Fruit fly (Drosophila melanogaster) whole organism, prepupa: Measurements from ENCODE around the gene Uro.

Experiments used
- Blimp-1 ChIP-seq: fragments of 200-800 bp; sonication (Bioruptor generic); optimal IDR thresholded peaks from 3 replicates; lab custom pipeline; 2017; ENCODE audit warnings: missing biosample characterization, missing genetic modification characterization, mild to moderate bottlenecking, moderate library complexity, missing genetic modification reagents
- CG10631 ChIP-seq: fragments of 200-800 bp; sonication (Bioruptor generic); optimal IDR thresholded peaks from 2 replicates; lab custom pipeline; 2016; ENCODE audit warnings: missing biosample characterization, missing genetic modification characterization
- CG10669 ChIP-seq: fragments of 200-800 bp; sonication (Bioruptor generic); optimal IDR thresholded peaks from 3 replicates; lab custom pipeline; 2018; ENCODE audit warnings: missing biosample characterization, mild to moderate bottlenecking, missing genetic modification characterization, moderate library complexity
- CG11294 ChIP-seq: fragments of 200-800 bp; sonication (Bioruptor generic); IDR thresholded peaks from 2 replicates; pipeline ENCODE4 v1.3.6; 2022; ENCODE audit warnings: missing biosample characterization, missing genetic modification characterization
- CG11762 ChIP-seq: fragments of 200-800 bp; sonication (Bioruptor generic); optimal IDR thresholded peaks from 3 replicates; lab custom pipeline; 2016; ENCODE audit warnings: missing biosample characterization, missing genetic modification characterization; ENCODE audit not compliant: insufficient read depth
- CG15336 ChIP-seq: fragments of 200-800 bp; sonication (Bioruptor generic); IDR thresholded peaks from 2 replicates; pipeline ENCODE4 v1.3.6; 2022; ENCODE audit warnings: missing biosample characterization, missing genetic modification characterization
- CG1621 ChIP-seq: fragments of 200-800 bp; sonication (Bioruptor generic); optimal IDR thresholded peaks from 3 replicates; lab custom pipeline; 2018; ENCODE audit warnings: missing biosample characterization, mild to moderate bottlenecking, missing genetic modification characterization
- CG16779 ChIP-seq: fragments of 200-800 bp; sonication (Bioruptor generic); optimal IDR thresholded peaks from 3 replicates; lab custom pipeline; 2017; ENCODE audit warnings: missing biosample characterization, mild to moderate bottlenecking, missing genetic modification characterization
- CG32006 ChIP-seq: fragments of 200-800 bp; sonication (Bioruptor generic); optimal IDR thresholded peaks from 3 replicates; lab custom pipeline; 2017; ENCODE audit warnings: missing biosample characterization, mild to moderate bottlenecking, missing genetic modification characterization
- CG34406 ChIP-seq: fragments of 200-800 bp; sonication (Bioruptor generic); optimal IDR thresholded peaks from 3 replicates; lab custom pipeline; 2016; ENCODE audit warnings: missing biosample characterization, missing genetic modification characterization
- CG3919 ChIP-seq: fragments of 200-800 bp; sonication (Bioruptor generic); optimal IDR thresholded peaks from 3 replicates; lab custom pipeline; 2016; ENCODE audit warnings: missing biosample characterization, missing genetic modification characterization
- CG4318 ChIP-seq: fragments of 200-800 bp; sonication (Bioruptor generic); optimal IDR thresholded peaks from 3 replicates; lab custom pipeline; 2017; ENCODE audit warnings: missing biosample characterization, mild to moderate bottlenecking, missing genetic modification characterization
- CG6163 ChIP-seq: fragments of 200-800 bp; sonication (Bioruptor generic); IDR thresholded peaks from 3 replicates; pipeline ENCODE4 v1.3.6; 2022; ENCODE audit warnings: missing biosample characterization, missing genetic modification characterization
- CG6276 ChIP-seq: fragments of 200-800 bp; sonication (Bioruptor generic); optimal IDR thresholded peaks from 2 replicates; lab custom pipeline; 2017; ENCODE audit warnings: missing biosample characterization, mild to moderate bottlenecking, missing genetic modification characterization
- CG6792 ChIP-seq: fragments of 200-800 bp; sonication (Bioruptor generic); optimal IDR thresholded peaks from 3 replicates; lab custom pipeline; 2016; ENCODE audit warnings: missing biosample characterization, missing genetic modification characterization
- CG7368 ChIP-seq: fragments of 200-800 bp; sonication (Bioruptor generic); optimal IDR thresholded peaks from 3 replicates; lab custom pipeline; 2016; ENCODE audit warnings: missing biosample characterization, missing genetic modification characterization
- CG8119 ChIP-seq: fragments of 200-800 bp; sonication (Bioruptor generic); IDR thresholded peaks from 3 replicates; pipeline ENCODE4 v1.3.6; 2022; ENCODE audit warnings: missing biosample characterization, missing genetic modification characterization
- CG8319 ChIP-seq: fragments of 200-800 bp; sonication (Bioruptor generic); optimal IDR thresholded peaks from 3 replicates; lab custom pipeline; 2016; ENCODE audit warnings: missing biosample characterization, missing genetic modification characterization
- CG8632 ChIP-seq: fragments of 200-800 bp; sonication (Bioruptor generic); optimal IDR thresholded peaks from 3 replicates; lab custom pipeline; 2016; ENCODE audit warnings: missing biosample characterization, missing genetic modification characterization
- CG9139 ChIP-seq: fragments of 200-800 bp; sonication (Bioruptor generic); optimal IDR thresholded peaks from 3 replicates; lab custom pipeline; 2017; ENCODE audit warnings: missing biosample characterization, mild to moderate bottlenecking, missing genetic modification characterization
- Eip78C ChIP-seq: fragments of 200-800 bp; sonication (Bioruptor generic); peaks from one replicate; lab custom pipeline; 2016; ENCODE audit warnings: missing biosample characterization, missing genetic modification characterization
- Ets21C ChIP-seq: fragments of 200-800 bp; sonication (Bioruptor generic); optimal IDR thresholded peaks from 3 replicates; lab custom pipeline; 2016; ENCODE audit warnings: missing biosample characterization, missing genetic modification characterization
- Gug ChIP-seq: fragments of 200-800 bp; sonication (Bioruptor generic); IDR thresholded peaks from 2 replicates; pipeline ENCODE4 v1.3.6; 2022; ENCODE audit warnings: missing biosample characterization, missing genetic modification characterization
- Hr38 ChIP-seq: sonication (Bioruptor generic); optimal IDR thresholded peaks from 2 replicates; lab custom pipeline; 2016; ENCODE audit warnings: missing biosample characterization, missing genetic modification characterization
- Hr39 ChIP-seq: fragments of 200-800 bp; sonication (Bioruptor generic); optimal IDR thresholded peaks from 2 replicates; lab custom pipeline; 2016; ENCODE audit warnings: missing biosample characterization, missing genetic modification characterization
- Hr4 ChIP-seq: fragments of 200-800 bp; sonication (Bioruptor generic); optimal IDR thresholded peaks from 3 replicates; lab custom pipeline; 2016; ENCODE audit warnings: missing biosample characterization, missing genetic modification characterization
- Met ChIP-seq: fragments of 200-800 bp; sonication (Bioruptor generic); optimal IDR thresholded peaks from 3 replicates; lab custom pipeline; 2016; ENCODE audit warnings: missing biosample characterization, missing genetic modification characterization
- Smox ChIP-seq: fragments of 200-800 bp; sonication (Bioruptor generic); optimal IDR thresholded peaks from 3 replicates; lab custom pipeline; 2016; ENCODE audit warnings: missing biosample characterization, missing genetic modification characterization
- Sox102F ChIP-seq: fragments of 200-800 bp; sonication (Bioruptor generic); optimal IDR thresholded peaks from 2 replicates; lab custom pipeline; 2016; ENCODE audit warnings: missing biosample characterization, mild to moderate bottlenecking, missing genetic modification characterization
- Sox14 ChIP-seq: fragments of 200-800 bp; sonication (Bioruptor generic); optimal IDR thresholded peaks from 3 replicates; lab custom pipeline; 2016; ENCODE audit warnings: missing biosample characterization, missing genetic modification characterization
- Sox15 ChIP-seq: fragments of 200-800 bp; sonication (Bioruptor generic); optimal IDR thresholded peaks from 3 replicates; lab custom pipeline; 2016; ENCODE audit warnings: missing biosample characterization, missing genetic modification characterization
- achi ChIP-seq: fragments of 200-800 bp; sonication (Bioruptor generic); optimal IDR thresholded peaks from 3 replicates; lab custom pipeline; 2016; ENCODE audit warnings: missing biosample characterization, missing genetic modification characterization
- acj6 ChIP-seq: fragments of 200-800 bp; sonication (Bioruptor generic); optimal IDR thresholded peaks from 3 replicates; lab custom pipeline; 2016; ENCODE audit warnings: missing biosample characterization, missing genetic modification characterization
- cyc ChIP-seq: fragments of 200-800 bp; sonication (Bioruptor generic); optimal IDR thresholded peaks from 3 replicates; lab custom pipeline; 2016; ENCODE audit warnings: missing biosample characterization, missing genetic modification characterization
- dac ChIP-seq: fragments of 200-800 bp; sonication (Bioruptor generic); optimal IDR thresholded peaks from 2 replicates; lab custom pipeline; 2017; ENCODE audit warnings: missing biosample characterization, mild to moderate bottlenecking, missing genetic modification characterization
- dsx ChIP-seq: fragments of 200-800 bp; optimal IDR thresholded peaks from 3 replicates; lab custom pipeline; 2019; ENCODE audit warnings: missing biosample characterization, mild to moderate bottlenecking, missing genetic modification characterization, moderate library complexity; ENCODE audit not compliant: poor library complexity, severe bottlenecking
- eg ChIP-seq: fragments of 200-800 bp; sonication (Bioruptor generic); IDR thresholded peaks from 3 replicates; pipeline ENCODE4 v1.3.6; 2022; ENCODE audit warnings: missing biosample characterization, missing genetic modification characterization
- esn ChIP-seq: fragments of 200-800 bp; sonication (Bioruptor generic); optimal IDR thresholded peaks from 2 replicates; lab custom pipeline; 2016; ENCODE audit warnings: missing biosample characterization, mild to moderate bottlenecking, missing genetic modification characterization, moderate library complexity
- fd85E ChIP-seq: fragments of 200-800 bp; sonication (Bioruptor generic); optimal IDR thresholded peaks from 3 replicates; lab custom pipeline; 2016; ENCODE audit warnings: missing biosample characterization, missing genetic modification characterization
- lz ChIP-seq: fragments of 200-800 bp; sonication (Bioruptor generic); optimal IDR thresholded peaks from 3 replicates; lab custom pipeline; 2016; ENCODE audit warnings: missing biosample characterization, missing genetic modification characterization
- pdm3 ChIP-seq: fragments of 200-800 bp; sonication (Bioruptor generic); optimal IDR thresholded peaks from 3 replicates; lab custom pipeline; 2016; ENCODE audit warnings: missing biosample characterization, missing genetic modification characterization
- salr ChIP-seq, 2 experiments: fragments of 200-800 bp; sonication (Bioruptor generic); optimal IDR thresholded peaks; 3 replicates each; lab custom pipeline; 2016 to 2018; ENCODE audit warnings: missing biosample characterization in 2 of 2, missing genetic modification characterization in 2 of 2, mild to moderate bottlenecking in 1 of 2
- spab ChIP-seq: fragments of 200-800 bp; sonication (Bioruptor generic); optimal IDR thresholded peaks from 2 replicates; lab custom pipeline; 2017; ENCODE audit warnings: missing biosample characterization, mild to moderate bottlenecking, missing genetic modification characterization, missing genetic modification reagents
- svp ChIP-seq: fragments of 200-800 bp; sonication (Bioruptor generic); peaks from one replicate; lab custom pipeline; 2016; ENCODE audit warnings: missing biosample characterization, missing genetic modification characterization
- vri ChIP-seq: fragments of 200-800 bp; sonication (Bioruptor generic); optimal IDR thresholded peaks from 3 replicates; lab custom pipeline; 2016; ENCODE audit warnings: missing biosample characterization, mild to moderate bottlenecking, missing genetic modification characterization

The Uro gene

dm6 chr2L:7754539-7754938 is 25.3 kb upstream of the Uro start (continued):
- peak; percentile 45 for TF ChIP-seq CG32006 (GFP tag; lab: Kevin White, UChicago)
- TF ChIP-seq CG8119 (GFP tag; lab: Robert Waterston, UW): 0 out of 3 replicates have a peak, but pooled peaks have one; percentile 17
- no peak for TF ChIP-seq CG1621 (tag; lab: Kevin White, UChicago)
- TF ChIP-seq dac (GFP tag; lab: Kevin White, UChicago): no peak
- no peak for TF ChIP-seq CG11762
- TF ChIP-seq CG8632 (GFP tag; lab: Kevin White, UChicago): no peak
- peak; percentile 47 for TF ChIP-seq Hr4
- no peak for TF ChIP-seq acj6 (GFP tag; lab: Kevin White, UChicago)
- no peak for TF ChIP-seq CG9139
- TF ChIP-seq CG10669: no peak
- TF ChIP-seq CG7368 (GFP tag; lab: Kevin White, UChicago): no peak
- TF ChIP-seq Ets21C (GFP tag; lab: Kevin White, UChicago): no peak
- no peak for TF ChIP-seq Eip78C (GFP tag; lab: Kevin White, UChicago)
- TF ChIP-seq fd85E: no peak
- no peak for TF ChIP-seq Sox102F
- TF ChIP-seq Met (GFP tag; lab: Kevin White, UChicago): peak; percentile 21
- TF ChIP-seq CG8319 (GFP tag; lab: Kevin White, UChicago): no peak
- TF ChIP-seq salr (GFP tag; optimal IDR thresholded peaks at IDR 0.05; lab: Kevin White, UChicago): no peak
- no peak for TF ChIP-seq Hr39 (GFP tag; lab: Kevin White, UChicago)
- TF ChIP-seq esn (GFP tag; lab: Kevin White, UChicago): no peak
- peak; percentile 65 for TF ChIP-seq svp
- no peak for TF ChIP-seq lz (GFP tag; lab: Kevin White, UChicago)
- TF ChIP-seq CG16779: no peak
- TF ChIP-seq Gug (GFP tag; lab: Robert Waterston, UW): no peak
- no peak for TF ChIP-seq Smox (GFP tag; lab: Kevin White, UChicago)
- TF ChIP-seq CG6792 (GFP tag; lab: Kevin White, UChicago): no peak
- TF ChIP-seq Sox15: no peak
- peak; percentile 48; the same call in 2 of the 3 replicates for TF ChIP-seq CG6163 (GFP tag; lab: Robert Waterston, UW)
- peak; percentile 23 for TF ChIP-seq CG6276 (GFP tag; lab: Kevin White, UChicago)
- no peak for TF ChIP-seq spab (GFP tag; lab: Kevin White, UChicago)
- no peak for TF ChIP-seq Sox14
- no peak for TF ChIP-seq CG10631 (GFP tag; lab: Kevin White, UChicago)

DNA sequence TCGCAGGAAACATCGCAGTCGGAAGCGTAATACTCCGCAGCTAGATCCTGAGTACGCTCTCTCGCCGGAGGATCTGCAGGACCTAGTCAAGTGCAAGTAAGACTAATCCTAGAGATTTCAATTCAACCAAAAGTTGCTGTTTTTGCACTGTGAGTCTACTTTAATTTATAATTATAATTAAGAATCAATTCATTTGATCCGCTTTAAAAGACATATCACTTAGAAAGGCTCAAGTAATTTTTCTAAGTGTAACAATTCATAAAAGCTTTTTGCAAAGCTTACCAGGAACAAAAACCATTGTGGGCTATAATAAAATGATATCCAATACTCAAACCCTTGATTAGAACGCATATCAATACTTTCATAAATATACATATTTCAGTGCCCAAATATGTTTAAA is 23.1 kb upstream of the Uro start:
- no peak for TF ChIP-seq CG3919 (GFP tag; lab: Kevin White, UChicago)
- peak; percentile 20 for TF ChIP-seq CG32006 (GFP tag; lab: Kevin White, UChicago)
- peak; percentile 2 for TF ChIP-seq Hr4
- TF ChIP-seq CG9139: no peak
- no peak for TF ChIP-seq CG34406 (GFP tag; lab: Kevin White, UChicago)
- TF ChIP-seq Sox14: no peak
- no peak for TF ChIP-seq Smox (GFP tag; lab: Kevin White, UChicago)
- no peak for TF ChIP-seq Blimp-1 (GFP tag; lab: Kevin White, UChicago)
- no peak for TF ChIP-seq Gug (GFP tag; lab: Robert Waterston, UW)
- TF ChIP-seq CG8119 (GFP tag; lab: Robert Waterston, UW): peak; percentile 40; the same call in 1 of the 3 replicates
- TF ChIP-seq CG8632 (GFP tag; lab: Kevin White, UChicago): no peak
- 0 out of 2 replicates have a peak, but pooled peaks have one; percentile 19 for TF ChIP-seq CG11294 (GFP tag; lab: Robert Waterston, UW)
- TF ChIP-seq CG15336: peak; percentile 48; the same call in 1 of the 2 replicates
- no peak for TF ChIP-seq CG10669
- TF ChIP-seq Sox15: no peak
- no peak for TF ChIP-seq spab (GFP tag; lab: Kevin White, UChicago)
- no peak for TF ChIP-seq dac (GFP tag; lab: Kevin White, UChicago)
- no peak for TF ChIP-seq CG6792 (GFP tag; lab: Kevin White, UChicago)
- TF ChIP-seq vri: no peak
- no peak for TF ChIP-seq fd85E
- TF ChIP-seq eg (GFP tag; lab: Robert Waterston, UW): peak; percentile 51; the same call in 1 of the 3 replicates
- TF ChIP-seq lz (GFP tag; lab: Kevin White, UChicago): no peak
- TF ChIP-seq dsx: no peak
- no peak for TF ChIP-seq cyc (GFP tag; lab: Kevin White, UChicago)
- no peak for TF ChIP-seq pdm3 (GFP tag; lab: Kevin White, UChicago)
- no peak for TF ChIP-seq Sox102F
- TF ChIP-seq acj6 (GFP tag; lab: Kevin White, UChicago): peak; percentile 10
- TF ChIP-seq CG4318 (GFP tag; lab: Kevin White, UChicago): no peak
- TF ChIP-seq Hr38 (GFP tag; lab: Kevin White, UChicago): no peak
- TF ChIP-seq achi (GFP tag; lab: Kevin White, UChicago): no peak
- TF ChIP-seq salr (GFP tag; optimal IDR thresholded peaks at IDR 0.05; lab: Kevin White, UChicago): no peak
